Worm (Caenorhabditis elegans): ENCODE results near the gene tbb-4.

DNA sequence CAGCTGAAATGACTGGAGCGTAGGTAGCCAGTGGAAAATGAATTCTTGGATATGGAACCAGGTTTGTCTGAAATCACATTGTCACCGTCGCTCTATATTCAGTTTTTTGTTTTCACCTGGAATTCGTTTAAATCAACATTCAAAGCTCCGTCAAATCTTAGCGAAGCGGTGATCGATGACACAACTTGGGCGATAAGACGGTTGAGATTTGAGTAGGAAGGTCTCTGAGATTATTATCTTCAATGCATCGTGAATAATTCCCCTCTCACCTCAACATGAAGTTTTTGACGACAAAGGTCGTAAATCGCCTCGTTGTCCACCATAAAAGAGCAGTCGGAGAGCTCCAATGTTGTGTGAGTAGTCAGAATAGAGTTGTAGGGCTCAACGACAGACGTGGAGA lies 19.9 kb upstream of the tbb-4 start:
- TF ChIP-seq snpc-4 (GFP tag; optimal IDR thresholded peaks at IDR 0.05) = no peak
- TF ChIP-seq snpc-4 (tag; optimal IDR thresholded peaks at IDR 0.05) = no peak
- no peak for TF ChIP-seq tlf-1 (GFP tag; optimal IDR thresholded peaks at IDR 0.05)
- TF ChIP-seq F57C9.4 (tag; optimal IDR thresholded peaks at IDR 0.05) = no peak
- TF ChIP-seq ama-1 (optimal IDR thresholded peaks at IDR 0.05) = no peak
- no peak for TF ChIP-seq ama-1 (GFP tag; optimal IDR thresholded peaks at IDR 0.05)
- no peak for TF ChIP-seq him-1 (tag; optimal IDR thresholded peaks at IDR 0.05)
- TF ChIP-seq nfya-2 (GFP tag; IDR thresholded peaks at IDR 0.05) = no peak
- TF ChIP-seq F22D6.2 (tag; optimal IDR thresholded peaks at IDR 0.05) = no peak
- no peak for TF ChIP-seq snpc-1.3 (tag; optimal IDR thresholded peaks at IDR 0.05; ENCODE audit: insufficient read depth)
- TF ChIP-seq gei-17 (GFP tag; optimal IDR thresholded peaks at IDR 0.05) = no peak
- no peak for TF ChIP-seq hmg-1.2 (GFP tag; IDR thresholded peaks at IDR 0.05)
- TF ChIP-seq unc-62 (GFP tag; optimal IDR thresholded peaks at IDR 0.05) = no peak
